Worm (Caenorhabditis elegans) whole organism, L3 larva: ENCODE data around the gene lmp-1.

ENCODE experiments used
- ZK546.5 ChIP-seq: sonication (generic microtip); optimal IDR thresholded peaks from 2 replicates; lab custom pipeline; 2017; ENCODE audit warnings: missing biosample characterization, missing genetic modification characterization
- ama-1 ChIP-seq: fragments of 150-350 bp; optimal IDR thresholded peaks from 2 replicates; lab custom pipeline; 2018
- ceh-16 ChIP-seq: sonication (generic microtip); optimal IDR thresholded peaks from 2 replicates; lab custom pipeline; 2017; ENCODE audit warnings: missing biosample characterization, missing genetic modification characterization
- jun-1 ChIP-seq: fragments of 150-350 bp; optimal IDR thresholded peaks from 2 replicates; lab custom pipeline; 2014; ENCODE audit warnings: missing biosample characterization, missing genetic modification reagents, missing genetic modification characterization
- nfya-1 ChIP-seq: sonication (generic microtip); optimal IDR thresholded peaks from 2 replicates; lab custom pipeline; 2017; ENCODE audit warnings: missing genetic modification characterization, mild to moderate bottlenecking, missing compliant biosample characterization, antibody characterized with exemption, moderate library complexity; ENCODE audit not compliant: insufficient read depth
- nhr-12 ChIP-seq: fragments of 150-350 bp; optimal IDR thresholded peaks from 2 replicates; lab custom pipeline; 2014; ENCODE audit warnings: missing biosample characterization, missing genetic modification characterization
- nhr-237 ChIP-seq: fragments of 150-350 bp; optimal IDR thresholded peaks from 2 replicates; lab custom pipeline; 2014; ENCODE audit warnings: missing biosample characterization, missing genetic modification characterization
- nhr-28 ChIP-seq: fragments of 150-350 bp; optimal IDR thresholded peaks from 2 replicates; lab custom pipeline; 2014; ENCODE audit warnings: missing biosample characterization, missing genetic modification characterization
- pqm-1 ChIP-seq: fragments of 150-350 bp; optimal IDR thresholded peaks from 2 replicates; lab custom pipeline; 2017; ENCODE audit warnings: missing biosample characterization, missing genetic modification characterization, inconsistent platforms
- skn-1 ChIP-seq: fragments of 150-350 bp; optimal IDR thresholded peaks from 2 replicates; lab custom pipeline; 2014; ENCODE audit warnings: missing biosample characterization, missing genetic modification characterization
- unc-62 ChIP-seq: fragments of 150-350 bp; sonication (generic microtip); optimal IDR thresholded peaks from 4 replicates; lab custom pipeline; 2014; ENCODE audit warnings: missing biosample characterization, missing genetic modification reagents, missing genetic modification characterization

- TF ChIP-seq nfya-1 (tag; lab: Kevin White, UChicago) (no peak), skn-1 (tag; lab: Kevin White, UChicago) (no peak), ama-1 (lab: Kevin White, UChicago) (no peak), pqm-1 (no peak), jun-1 (tag; lab: Kevin White, UChicago) (no peak), unc-62 (GFP tag; lab: Kevin White, UChicago) (no peak), nhr-28 (tag; lab: Kevin White, UChicago) (no peak), nhr-237 (no peak), nhr-12 (tag; lab: Kevin White, UChicago) (no peak), ceh-16 (tag; lab: Kevin White, UChicago) (no peak), ZK546.5 (no peak)
These were observed 13.3 kb downstream of the lmp-1 start, which contains the start of gene C03B1.4 for ce11 chrX:6364196-6364595.
